Fruit fly (Drosophila melanogaster) whole organism, prepupa: ENCODE data around the gene CG9921.

Experiments used
- Blimp-1 ChIP-seq: fragments of 200-800 bp; sonication (Bioruptor generic); optimal IDR thresholded peaks from 3 replicates; lab custom pipeline; 2017; ENCODE audit warnings: missing biosample characterization, missing genetic modification characterization, mild to moderate bottlenecking, moderate library complexity, missing genetic modification reagents
- CG10631 ChIP-seq: fragments of 200-800 bp; sonication (Bioruptor generic); optimal IDR thresholded peaks from 2 replicates; lab custom pipeline; 2016; ENCODE audit warnings: missing biosample characterization, missing genetic modification characterization
- CG10669 ChIP-seq: fragments of 200-800 bp; sonication (Bioruptor generic); optimal IDR thresholded peaks from 3 replicates; lab custom pipeline; 2018; ENCODE audit warnings: missing biosample characterization, mild to moderate bottlenecking, missing genetic modification characterization, moderate library complexity
- CG11294 ChIP-seq: fragments of 200-800 bp; sonication (Bioruptor generic); IDR thresholded peaks from 2 replicates; pipeline ENCODE4 v1.3.6; 2022; ENCODE audit warnings: missing biosample characterization, missing genetic modification characterization
- CG11762 ChIP-seq: fragments of 200-800 bp; sonication (Bioruptor generic); optimal IDR thresholded peaks from 3 replicates; lab custom pipeline; 2016; ENCODE audit warnings: missing biosample characterization, missing genetic modification characterization; ENCODE audit not compliant: insufficient read depth
- CG11902 ChIP-seq: fragments of 200-800 bp; sonication (Bioruptor generic); optimal IDR thresholded peaks from 3 replicates; lab custom pipeline; 2016; ENCODE audit warnings: missing biosample characterization, missing genetic modification characterization
- CG15336 ChIP-seq: fragments of 200-800 bp; sonication (Bioruptor generic); IDR thresholded peaks from 2 replicates; pipeline ENCODE4 v1.3.6; 2022; ENCODE audit warnings: missing biosample characterization, missing genetic modification characterization
- CG16779 ChIP-seq: fragments of 200-800 bp; sonication (Bioruptor generic); optimal IDR thresholded peaks from 3 replicates; lab custom pipeline; 2017; ENCODE audit warnings: missing biosample characterization, mild to moderate bottlenecking, missing genetic modification characterization
- CG3032 ChIP-seq: fragments of 200-800 bp; optimal IDR thresholded peaks from 2 replicates; lab custom pipeline; 2019; ENCODE audit warnings: missing biosample characterization, mild to moderate bottlenecking, missing genetic modification characterization, moderate library complexity
- CG31627 ChIP-seq: fragments of 200-800 bp; sonication (Bioruptor generic); optimal IDR thresholded peaks from 3 replicates; lab custom pipeline; 2016; ENCODE audit warnings: missing biosample characterization, missing genetic modification characterization
- CG32006 ChIP-seq: fragments of 200-800 bp; sonication (Bioruptor generic); optimal IDR thresholded peaks from 3 replicates; lab custom pipeline; 2017; ENCODE audit warnings: missing biosample characterization, mild to moderate bottlenecking, missing genetic modification characterization
- CG34406 ChIP-seq: fragments of 200-800 bp; sonication (Bioruptor generic); optimal IDR thresholded peaks from 3 replicates; lab custom pipeline; 2016; ENCODE audit warnings: missing biosample characterization, missing genetic modification characterization
- CG3919 ChIP-seq: fragments of 200-800 bp; sonication (Bioruptor generic); optimal IDR thresholded peaks from 3 replicates; lab custom pipeline; 2016; ENCODE audit warnings: missing biosample characterization, missing genetic modification characterization
- CG6163 ChIP-seq: fragments of 200-800 bp; sonication (Bioruptor generic); IDR thresholded peaks from 3 replicates; pipeline ENCODE4 v1.3.6; 2022; ENCODE audit warnings: missing biosample characterization, missing genetic modification characterization
- CG6276 ChIP-seq: fragments of 200-800 bp; sonication (Bioruptor generic); optimal IDR thresholded peaks from 2 replicates; lab custom pipeline; 2017; ENCODE audit warnings: missing biosample characterization, mild to moderate bottlenecking, missing genetic modification characterization
- CG6792 ChIP-seq: fragments of 200-800 bp; sonication (Bioruptor generic); optimal IDR thresholded peaks from 3 replicates; lab custom pipeline; 2016; ENCODE audit warnings: missing biosample characterization, missing genetic modification characterization
- CG6808 ChIP-seq: fragments of 200-800 bp; sonication (Bioruptor generic); optimal IDR thresholded peaks from 3 replicates; lab custom pipeline; 2017; ENCODE audit warnings: missing biosample characterization, missing genetic modification characterization, mild to moderate bottlenecking, moderate library complexity, missing genetic modification reagents
- CG6854 ChIP-seq: fragments of 200-800 bp; sonication (Bioruptor generic); optimal IDR thresholded peaks from 2 replicates; lab custom pipeline; 2017; ENCODE audit warnings: missing biosample characterization, mild to moderate bottlenecking, missing genetic modification characterization
- CG7368 ChIP-seq: fragments of 200-800 bp; sonication (Bioruptor generic); optimal IDR thresholded peaks from 3 replicates; lab custom pipeline; 2016; ENCODE audit warnings: missing biosample characterization, missing genetic modification characterization
- CG8119 ChIP-seq: fragments of 200-800 bp; sonication (Bioruptor generic); IDR thresholded peaks from 3 replicates; pipeline ENCODE4 v1.3.6; 2022; ENCODE audit warnings: missing biosample characterization, missing genetic modification characterization
- CG8319 ChIP-seq: fragments of 200-800 bp; sonication (Bioruptor generic); optimal IDR thresholded peaks from 3 replicates; lab custom pipeline; 2016; ENCODE audit warnings: missing biosample characterization, missing genetic modification characterization
- CG8632 ChIP-seq: fragments of 200-800 bp; sonication (Bioruptor generic); optimal IDR thresholded peaks from 3 replicates; lab custom pipeline; 2016; ENCODE audit warnings: missing biosample characterization, missing genetic modification characterization
- Eip75B ChIP-seq: fragments of 200-800 bp; sonication (Bioruptor generic); optimal IDR thresholded peaks from 3 replicates; lab custom pipeline; 2016; ENCODE audit warnings: missing biosample characterization, missing genetic modification characterization
- Eip93F ChIP-seq: fragments of 200-800 bp; sonication (Bioruptor generic); optimal IDR thresholded peaks from 2 replicates; lab custom pipeline; 2016; ENCODE audit warnings: missing biosample characterization, mild to moderate bottlenecking, missing genetic modification characterization
- Ets21C ChIP-seq: fragments of 200-800 bp; sonication (Bioruptor generic); optimal IDR thresholded peaks from 3 replicates; lab custom pipeline; 2016; ENCODE audit warnings: missing biosample characterization, missing genetic modification characterization
- Ets96B ChIP-seq: fragments of 200-800 bp; optimal IDR thresholded peaks from 2 replicates; lab custom pipeline; 2019; ENCODE audit warnings: missing biosample characterization, mild to moderate bottlenecking, missing genetic modification characterization, moderate library complexity
- Gug ChIP-seq: fragments of 200-800 bp; sonication (Bioruptor generic); IDR thresholded peaks from 2 replicates; pipeline ENCODE4 v1.3.6; 2022; ENCODE audit warnings: missing biosample characterization, missing genetic modification characterization
- Hr38 ChIP-seq: sonication (Bioruptor generic); optimal IDR thresholded peaks from 2 replicates; lab custom pipeline; 2016; ENCODE audit warnings: missing biosample characterization, missing genetic modification characterization
- Hr39 ChIP-seq: fragments of 200-800 bp; sonication (Bioruptor generic); optimal IDR thresholded peaks from 2 replicates; lab custom pipeline; 2016; ENCODE audit warnings: missing biosample characterization, missing genetic modification characterization
- Hr4 ChIP-seq: fragments of 200-800 bp; sonication (Bioruptor generic); optimal IDR thresholded peaks from 3 replicates; lab custom pipeline; 2016; ENCODE audit warnings: missing biosample characterization, missing genetic modification characterization
- OdsH ChIP-seq: fragments of 200-800 bp; sonication (Bioruptor generic); optimal IDR thresholded peaks from 3 replicates; lab custom pipeline; 2016; ENCODE audit warnings: missing biosample characterization, missing genetic modification characterization
- Sox102F ChIP-seq: fragments of 200-800 bp; sonication (Bioruptor generic); optimal IDR thresholded peaks from 2 replicates; lab custom pipeline; 2016; ENCODE audit warnings: missing biosample characterization, mild to moderate bottlenecking, missing genetic modification characterization
- Sox14 ChIP-seq: fragments of 200-800 bp; sonication (Bioruptor generic); optimal IDR thresholded peaks from 3 replicates; lab custom pipeline; 2016; ENCODE audit warnings: missing biosample characterization, missing genetic modification characterization
- Sox15 ChIP-seq: fragments of 200-800 bp; sonication (Bioruptor generic); optimal IDR thresholded peaks from 3 replicates; lab custom pipeline; 2016; ENCODE audit warnings: missing biosample characterization, missing genetic modification characterization
- achi ChIP-seq: fragments of 200-800 bp; sonication (Bioruptor generic); optimal IDR thresholded peaks from 3 replicates; lab custom pipeline; 2016; ENCODE audit warnings: missing biosample characterization, missing genetic modification characterization
- acj6 ChIP-seq: fragments of 200-800 bp; sonication (Bioruptor generic); optimal IDR thresholded peaks from 3 replicates; lab custom pipeline; 2016; ENCODE audit warnings: missing biosample characterization, missing genetic modification characterization
- cyc ChIP-seq: fragments of 200-800 bp; sonication (Bioruptor generic); optimal IDR thresholded peaks from 3 replicates; lab custom pipeline; 2016; ENCODE audit warnings: missing biosample characterization, missing genetic modification characterization
- dac ChIP-seq: fragments of 200-800 bp; sonication (Bioruptor generic); optimal IDR thresholded peaks from 2 replicates; lab custom pipeline; 2017; ENCODE audit warnings: missing biosample characterization, mild to moderate bottlenecking, missing genetic modification characterization
- dsx ChIP-seq: fragments of 200-800 bp; optimal IDR thresholded peaks from 3 replicates; lab custom pipeline; 2019; ENCODE audit warnings: missing biosample characterization, mild to moderate bottlenecking, missing genetic modification characterization, moderate library complexity; ENCODE audit not compliant: poor library complexity, severe bottlenecking
- eg ChIP-seq: fragments of 200-800 bp; sonication (Bioruptor generic); IDR thresholded peaks from 3 replicates; pipeline ENCODE4 v1.3.6; 2022; ENCODE audit warnings: missing biosample characterization, missing genetic modification characterization
- esn ChIP-seq: fragments of 200-800 bp; sonication (Bioruptor generic); optimal IDR thresholded peaks from 2 replicates; lab custom pipeline; 2016; ENCODE audit warnings: missing biosample characterization, mild to moderate bottlenecking, missing genetic modification characterization, moderate library complexity
- fd59A ChIP-seq: fragments of 200-800 bp; sonication (Bioruptor generic); optimal IDR thresholded peaks from 2 replicates; lab custom pipeline; 2017; ENCODE audit warnings: missing biosample characterization, mild to moderate bottlenecking, missing genetic modification characterization, missing genetic modification reagents
- fd85E ChIP-seq: fragments of 200-800 bp; sonication (Bioruptor generic); optimal IDR thresholded peaks from 3 replicates; lab custom pipeline; 2016; ENCODE audit warnings: missing biosample characterization, missing genetic modification characterization
- fkh ChIP-seq: fragments of 200-800 bp; sonication (Bioruptor generic); optimal IDR thresholded peaks from 3 replicates; lab custom pipeline; 2017; ENCODE audit warnings: missing biosample characterization, mild to moderate bottlenecking, missing genetic modification characterization, moderate library complexity
- lz ChIP-seq: fragments of 200-800 bp; sonication (Bioruptor generic); optimal IDR thresholded peaks from 3 replicates; lab custom pipeline; 2016; ENCODE audit warnings: missing biosample characterization, missing genetic modification characterization
- net ChIP-seq: fragments of 200-800 bp; sonication (Bioruptor generic); optimal IDR thresholded peaks from 3 replicates; lab custom pipeline; 2016; ENCODE audit warnings: missing biosample characterization, missing genetic modification characterization
- salr ChIP-seq, 2 experiments: fragments of 200-800 bp; sonication (Bioruptor generic); optimal IDR thresholded peaks; 3 replicates each; lab custom pipeline; 2016 to 2018; ENCODE audit warnings: missing biosample characterization in 2 of 2, missing genetic modification characterization in 2 of 2, mild to moderate bottlenecking in 1 of 2
- spab ChIP-seq: fragments of 200-800 bp; sonication (Bioruptor generic); optimal IDR thresholded peaks from 2 replicates; lab custom pipeline; 2017; ENCODE audit warnings: missing biosample characterization, mild to moderate bottlenecking, missing genetic modification characterization, missing genetic modification reagents
- ss ChIP-seq, 2 experiments: fragments of 200-800 bp; sonication (Bioruptor generic); optimal IDR thresholded peaks; 2 replicates in 1 of 2; 3 replicates in 1 of 2; lab custom pipeline; 2017 to 2018; ENCODE audit warnings: mild to moderate bottlenecking in 2 of 2, missing biosample characterization in 2 of 2, missing genetic modification characterization in 2 of 2, moderate library complexity in 1 of 2
- svp ChIP-seq: fragments of 200-800 bp; sonication (Bioruptor generic); peaks from one replicate; lab custom pipeline; 2016; ENCODE audit warnings: missing biosample characterization, missing genetic modification characterization
- topi ChIP-seq: fragments of 200-800 bp; sonication (Bioruptor generic); optimal IDR thresholded peaks from 3 replicates; lab custom pipeline; 2016; ENCODE audit warnings: missing biosample characterization, missing genetic modification characterization

The CG9921 gene

DNA sequence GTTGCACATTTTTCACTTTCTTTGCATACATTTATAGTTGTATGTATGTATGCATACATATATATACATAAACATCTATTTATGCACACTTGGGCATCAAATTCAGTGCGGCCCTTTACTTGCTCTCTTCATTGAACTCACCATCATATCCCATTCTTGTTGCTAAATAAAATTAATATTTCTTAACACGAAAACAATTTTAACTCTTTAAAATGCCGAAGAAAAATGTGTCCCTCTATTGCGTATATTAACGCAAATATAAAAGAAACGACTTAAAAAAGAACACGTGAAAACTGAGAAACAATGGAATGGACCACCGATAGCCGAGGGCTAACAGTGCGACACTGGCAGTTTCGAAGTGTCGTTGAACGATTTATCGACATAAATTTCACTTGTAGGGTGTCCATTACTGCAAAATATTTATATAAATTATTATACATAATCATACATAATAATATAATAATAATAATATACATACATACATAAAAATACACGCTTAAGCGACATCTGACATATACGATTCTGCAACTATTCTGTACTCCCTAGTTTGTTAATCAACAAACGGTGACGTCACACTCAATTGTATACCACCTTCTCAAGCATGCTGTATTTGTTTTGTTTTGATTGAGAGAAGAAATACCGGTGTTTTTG lies 25.4 kb upstream of the CG9921 start, which contains the start of the genes U2af50 and PIG-Q:
Gene U2af50, minus strand, starts transcription at position 370 of the 651 bp plus-strand sequence.
Gene PIG-Q, plus strand, starts transcription at position 474 of the 651 bp plus-strand sequence.
- TF ChIP-seq eg (GFP tag; lab: Robert Waterston, UW) (no peak), Eip93F (GFP tag; lab: Kevin White, UChicago) (peak; percentile 38), CG16779 (no peak), CG34406 (GFP tag; lab: Kevin White, UChicago) (peak; percentile 94), Hr4 (GFP tag; lab: Kevin White, UChicago) (peak; percentile 79), topi (no peak), CG7368 (GFP tag; lab: Kevin White, UChicago) (no peak), CG6276 (GFP tag; lab: Kevin White, UChicago) (no peak), net (GFP tag; lab: Kevin White, UChicago) (no peak), acj6 (GFP tag; lab: Kevin White, UChicago) (peak; percentile 90), fd85E (GFP tag; lab: Kevin White, UChicago) (no peak), CG6808 (GFP tag; lab: Kevin White, UChicago) (no peak), CG32006 (GFP tag; lab: Kevin White, UChicago) (peak; percentile 93), dac (GFP tag; lab: Kevin White, UChicago) (peak; percentile 82), Hr39 (peak; percentile 75), fd59A (no peak), CG6792 (peak; percentile 84), CG6163 (no peak), CG11762 (GFP tag; lab: Kevin White, UChicago) (peak; percentile 86), CG3032 (peak; percentile 93), CG8632 (GFP tag; lab: Kevin White, UChicago) (peak; percentile 90), Eip75B (GFP tag; lab: Kevin White, UChicago) (no peak), Hr38 (GFP tag; lab: Kevin White, UChicago) (no peak), Gug (GFP tag; lab: Robert Waterston, UW) (peak; percentile 89), cyc (GFP tag; lab: Kevin White, UChicago) (peak; percentile 74), Blimp-1 (peak; percentile 65), Sox15 (GFP tag; lab: Kevin White, UChicago) (peak; percentile 84), CG11902 (GFP tag; lab: Kevin White, UChicago) (peak; percentile 79), CG31627 (peak; percentile 75), Sox102F (GFP tag; lab: Kevin White, UChicago) (no peak), CG8319 (peak; percentile 73), spab (GFP tag; lab: Kevin White, UChicago) (no peak), lz (GFP tag; lab: Kevin White, UChicago) (peak; percentile 80), salr (GFP tag; optimal IDR thresholded peaks at IDR 0.05; lab: Kevin White, UChicago) (no peak), CG3919 (no peak), CG10669 (GFP tag; lab: Kevin White, UChicago) (peak; percentile 89), CG11294 (GFP tag; lab: Robert Waterston, UW) (no peak; the same call in 1 of the 2 replicates), CG10631 (GFP tag; lab: Kevin White, UChicago) (peak; percentile 94), esn (GFP tag; lab: Kevin White, UChicago) (peak; percentile 83), achi (GFP tag; lab: Kevin White, UChicago) (peak; percentile 93), OdsH (GFP tag; lab: Kevin White, UChicago) (peak; percentile 90), Sox14 (GFP tag; lab: Kevin White, UChicago) (peak; percentile 74), CG6854 (GFP tag; lab: Kevin White, UChicago) (peak; percentile 83), svp (GFP tag; lab: Kevin White, UChicago) (no peak), Ets96B (peak; percentile 91), ss (GFP tag; optimal IDR thresholded peaks at IDR 0.05; lab: Kevin White, UChicago) (no peak), fkh (GFP tag; lab: Kevin White, UChicago) (peak; percentile 90), Ets21C (GFP tag; lab: Kevin White, UChicago) (peak; percentile 66), CG15336 (peak; percentile 90), CG8119 (GFP tag; lab: Robert Waterston, UW) (no peak; the same call in none of the 3 replicates), dsx (GFP tag; lab: Kevin White, UChicago) (peak; percentile 89)
